Worm (Caenorhabditis elegans) whole organism, L2 larva: Measurements from ENCODE around the gene Y60A3A.21.

Experiments used
- C34F6.9 ChIP-seq: fragments of 150-350 bp; optimal IDR thresholded peaks from 2 replicates; lab custom pipeline; 2014; ENCODE audit warnings: missing biosample characterization, missing genetic modification characterization
- F13H6.1 ChIP-seq: sonication (generic microtip); optimal IDR thresholded peaks from 2 replicates; lab custom pipeline; 2016; ENCODE audit warnings: missing genetic modification characterization, missing compliant biosample characterization
- Y55F3AM.14 ChIP-seq: fragments of 200-800 bp; sonication (Bioruptor generic); optimal IDR thresholded peaks from 2 replicates; lab custom pipeline; 2018; ENCODE audit warnings: mild to moderate bottlenecking, missing genetic modification characterization, missing compliant biosample characterization
- ZK546.5 ChIP-seq: sonication (generic microtip); optimal IDR thresholded peaks from 2 replicates; lab custom pipeline; 2017; ENCODE audit warnings: missing biosample characterization, missing genetic modification characterization
- alr-1 ChIP-seq: fragments of 150-350 bp; optimal IDR thresholded peaks from 2 replicates; lab custom pipeline; 2014; ENCODE audit warnings: missing biosample characterization, missing genetic modification characterization
- aly-2 ChIP-seq: fragments of 150-350 bp; optimal IDR thresholded peaks from 2 replicates; lab custom pipeline; 2014; ENCODE audit warnings: missing biosample characterization, missing genetic modification characterization
- ama-1 ChIP-seq: fragments of 150-350 bp; optimal IDR thresholded peaks from 2 replicates; lab custom pipeline; 2018; ENCODE audit warnings: inconsistent platforms
- blmp-1 ChIP-seq: sonication (generic microtip); optimal IDR thresholded peaks from 2 replicates; lab custom pipeline; 2017; ENCODE audit warnings: missing genetic modification characterization, mild to moderate bottlenecking, missing compliant biosample characterization, antibody characterized with exemption, moderate library complexity; ENCODE audit not compliant: insufficient read depth
- ceh-16 ChIP-seq: fragments of 150-350 bp; optimal IDR thresholded peaks from 2 replicates; lab custom pipeline; 2014; ENCODE audit warnings: missing biosample characterization, missing genetic modification characterization
- ceh-82 ChIP-seq: fragments of 150-350 bp; optimal IDR thresholded peaks from 2 replicates; lab custom pipeline; 2014; ENCODE audit warnings: missing biosample characterization, missing genetic modification characterization
- crh-2 ChIP-seq: sonication (generic microtip); optimal IDR thresholded peaks from 2 replicates; lab custom pipeline; 2017; ENCODE audit warnings: missing biosample characterization, missing genetic modification characterization
- dmd-4 ChIP-seq: sonication (generic microtip); optimal IDR thresholded peaks from 2 replicates; lab custom pipeline; 2017; ENCODE audit warnings: missing biosample characterization, missing genetic modification characterization
- egl-27 ChIP-seq: sonication (generic microtip); optimal IDR thresholded peaks from 3 replicates; lab custom pipeline; 2017; ENCODE audit warnings: missing biosample characterization, missing genetic modification reagents, missing genetic modification characterization
- elt-3 ChIP-seq: sonication (generic microtip); optimal IDR thresholded peaks from 2 replicates; lab custom pipeline; 2017; ENCODE audit warnings: missing biosample characterization, missing genetic modification characterization
- fos-1 ChIP-seq: fragments of 150-350 bp; optimal IDR thresholded peaks from 2 replicates; lab custom pipeline; 2014; ENCODE audit warnings: missing biosample characterization, missing genetic modification characterization
- gmeb-1 ChIP-seq: fragments of 150-350 bp; optimal IDR thresholded peaks from 2 replicates; lab custom pipeline; 2014; ENCODE audit warnings: missing biosample characterization, missing genetic modification characterization
- lin-11 ChIP-seq: fragments of 150-350 bp; sonication (generic microtip); optimal IDR thresholded peaks from 2 replicates; lab custom pipeline; 2014; ENCODE audit warnings: missing biosample characterization, missing genetic modification characterization, inconsistent platforms, mixed read lengths
- lin-13 ChIP-seq: fragments of 150-350 bp; optimal IDR thresholded peaks from 2 replicates; lab custom pipeline; 2014; ENCODE audit warnings: missing biosample characterization, missing genetic modification reagents, missing genetic modification characterization
- lin-39 ChIP-seq: fragments of 150-350 bp; optimal IDR thresholded peaks from 2 replicates; lab custom pipeline; 2014; ENCODE audit warnings: missing biosample characterization, missing genetic modification reagents, missing genetic modification characterization
- lsy-2 ChIP-seq, 2 experiments: fragments of 150-350 bp in 1 of 2; sonication (generic microtip) in 1 of 2; optimal IDR thresholded peaks; 2 replicates each; lab custom pipeline; 2014 to 2017; ENCODE audit warnings: missing biosample characterization in 2 of 2, missing genetic modification characterization in 2 of 2
- mab-5 ChIP-seq: fragments of 150-350 bp; optimal IDR thresholded peaks from 2 replicates; lab custom pipeline; 2014; ENCODE audit warnings: missing biosample characterization, missing genetic modification characterization
- mbf-1 ChIP-seq: sonication (generic microtip); optimal IDR thresholded peaks from 2 replicates; lab custom pipeline; 2017; ENCODE audit warnings: missing biosample characterization, missing genetic modification characterization
- mdl-1 ChIP-seq, 2 experiments: fragments of 150-350 bp in 1 of 2; sonication (generic microtip) in 1 of 2; optimal IDR thresholded peaks; 2 replicates each; lab custom pipeline; 2017; ENCODE audit warnings: missing biosample characterization in 2 of 2, missing genetic modification characterization in 2 of 2
- nhr-10 ChIP-seq: sonication (generic microtip); optimal IDR thresholded peaks from 2 replicates; lab custom pipeline; 2017; ENCODE audit warnings: missing biosample characterization, missing genetic modification characterization
- nhr-11 ChIP-seq: fragments of 150-350 bp; optimal IDR thresholded peaks from 2 replicates; lab custom pipeline; 2014; ENCODE audit warnings: missing biosample characterization, missing genetic modification characterization
- nhr-129 ChIP-seq: fragments of 150-350 bp; optimal IDR thresholded peaks from 2 replicates; lab custom pipeline; 2014; ENCODE audit warnings: missing biosample characterization, missing genetic modification characterization
- nhr-237 ChIP-seq: fragments of 150-350 bp; optimal IDR thresholded peaks from 2 replicates; lab custom pipeline; 2014; ENCODE audit warnings: missing biosample characterization, missing genetic modification characterization
- nhr-25 ChIP-seq: fragments of 150-350 bp; sonication (generic microtip); optimal IDR thresholded peaks from 3 replicates; lab custom pipeline; 2014; ENCODE audit warnings: missing biosample characterization, missing genetic modification characterization
- nhr-6 ChIP-seq: fragments of 150-350 bp; optimal IDR thresholded peaks from 2 replicates; lab custom pipeline; 2014; ENCODE audit warnings: missing biosample characterization, missing genetic modification characterization
- nhr-77 ChIP-seq: fragments of 150-350 bp; optimal IDR thresholded peaks from 2 replicates; lab custom pipeline; 2014; ENCODE audit warnings: missing biosample characterization, missing genetic modification characterization
- peb-1 ChIP-seq: fragments of 150-350 bp; optimal IDR thresholded peaks from 2 replicates; lab custom pipeline; 2014; ENCODE audit warnings: missing biosample characterization, missing genetic modification characterization
- sem-4 ChIP-seq: fragments of 150-350 bp; optimal IDR thresholded peaks from 2 replicates; lab custom pipeline; 2014; ENCODE audit warnings: missing biosample characterization, missing genetic modification reagents, missing genetic modification characterization
- skn-1 ChIP-seq: sonication (generic microtip); optimal IDR thresholded peaks from 2 replicates; lab custom pipeline; 2017; ENCODE audit warnings: missing biosample characterization, missing genetic modification characterization
- sma-3 ChIP-seq: sonication (generic microtip); optimal IDR thresholded peaks from 2 replicates; lab custom pipeline; 2016; ENCODE audit warnings: missing genetic modification reagents, missing genetic modification characterization, missing compliant biosample characterization
- sma-9 ChIP-seq, 2 experiments: fragments of 150-350 bp in 1 of 2; sonication (generic microtip) in 1 of 2; optimal IDR thresholded peaks; 2 replicates each; lab custom pipeline; 2014 to 2016; ENCODE audit warnings: missing genetic modification characterization in 2 of 2, mild to moderate bottlenecking in 1 of 2, missing biosample characterization in 1 of 2, missing compliant biosample characterization in 1 of 2, missing genetic modification reagents in 1 of 2, moderate library complexity in 1 of 2
- snpc-4 ChIP-seq: fragments of 150-350 bp; optimal IDR thresholded peaks from 2 replicates; lab custom pipeline; 2014; ENCODE audit warnings: missing biosample characterization, missing genetic modification characterization
- unc-39 ChIP-seq: fragments of 150-350 bp; optimal IDR thresholded peaks from 2 replicates; lab custom pipeline; 2014; ENCODE audit warnings: missing biosample characterization, missing genetic modification characterization
- unc-55 ChIP-seq: fragments of 150-350 bp; sonication (generic microtip); optimal IDR thresholded peaks from 3 replicates; lab custom pipeline; 2014; ENCODE audit warnings: missing biosample characterization, missing genetic modification reagents, missing genetic modification characterization
- zag-1 ChIP-seq: fragments of 150-350 bp; optimal IDR thresholded peaks from 2 replicates; lab custom pipeline; 2014; ENCODE audit warnings: missing biosample characterization, missing genetic modification characterization
- ztf-1 ChIP-seq: fragments of 200-800 bp; sonication (Bioruptor generic); conservative IDR thresholded peaks from 2 replicates; pipeline ENCODE4 v1.3.6; 2022; ENCODE audit warnings: missing genetic modification characterization, missing compliant biosample characterization
- ztf-11 ChIP-seq: sonication (generic microtip); optimal IDR thresholded peaks from 2 replicates; lab custom pipeline; 2017; ENCODE audit warnings: missing biosample characterization, missing genetic modification characterization
- ztf-4 ChIP-seq: fragments of 150-350 bp; optimal IDR thresholded peaks from 2 replicates; lab custom pipeline; 2014; ENCODE audit warnings: missing biosample characterization, missing genetic modification characterization

Gene Y60A3A.21

DNA sequence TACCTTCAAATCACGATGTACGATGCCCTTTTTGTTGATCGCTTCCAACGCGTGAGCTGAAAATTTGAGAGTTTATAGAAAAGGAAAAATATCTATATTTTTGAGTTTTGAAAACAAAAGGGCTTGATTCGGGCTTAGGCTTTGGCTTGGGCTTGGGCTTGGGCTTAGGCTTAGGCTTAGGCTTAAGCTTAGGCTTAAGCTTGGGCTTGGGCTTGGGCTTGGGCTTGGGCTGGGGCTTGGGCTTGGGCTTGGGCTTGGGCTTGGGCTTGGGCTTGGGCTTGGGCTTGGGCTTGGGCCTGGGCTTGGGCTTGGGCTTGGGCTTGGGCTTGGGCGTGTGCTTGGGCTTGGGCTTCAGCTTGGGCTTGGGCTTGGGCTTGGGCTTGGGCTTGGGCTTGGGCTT lies 9.6 kb upstream of the Y60A3A.21 start:
- TF ChIP-seq nhr-129 (tag; lab: Kevin White, UChicago), result no peak
- no peak for TF ChIP-seq gmeb-1 (tag; lab: Kevin White, UChicago)
- TF ChIP-seq nhr-10 (tag; lab: Kevin White, UChicago), result no peak
- TF ChIP-seq snpc-4 (tag; lab: Kevin White, UChicago), result no peak
- no peak for TF ChIP-seq ztf-11 (tag; lab: Kevin White, UChicago)
- TF ChIP-seq fos-1 (tag; lab: Kevin White, UChicago), result no peak
- TF ChIP-seq sma-9 (GFP tag; optimal IDR thresholded peaks at IDR 0.05; lab: Kevin White, UChicago), result no peak
- TF ChIP-seq sma-9 (tag; optimal IDR thresholded peaks at IDR 0.05; lab: Kevin White, UChicago), result no peak
- TF ChIP-seq ama-1 (lab: Kevin White, UChicago), result no peak
- TF ChIP-seq, all 48 proteins: peak for 0

DNA sequence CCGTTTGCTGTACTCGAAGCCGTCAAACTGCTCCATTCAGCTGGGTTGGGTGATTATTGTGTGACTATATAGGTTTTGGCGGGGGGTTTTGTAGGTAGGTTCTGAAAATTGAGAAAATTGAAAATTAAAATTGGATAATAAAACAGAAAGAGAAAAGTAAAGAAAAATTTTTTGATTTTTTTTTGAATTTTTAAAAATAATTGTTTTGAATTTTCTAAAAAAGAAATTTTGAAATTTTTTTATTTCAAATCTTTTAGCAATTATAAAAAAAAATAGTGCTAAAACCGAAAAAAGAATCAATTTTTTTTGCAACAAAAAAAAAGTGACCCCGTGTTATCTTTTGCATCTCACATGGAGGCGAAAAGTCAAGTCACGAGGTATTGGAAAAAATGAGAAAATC lies 7.4 kb upstream of the Y60A3A.21 start, which contains the start of gene unc-51:
TSS of gene unc-51 (minus strand) at position 101 of the 400 bp plus-strand sequence.
- TF ChIP-seq gmeb-1 (tag; lab: Kevin White, UChicago) (peak; percentile 41), nhr-25 (tag; lab: Kevin White, UChicago) (peak; percentile 9), nhr-10 (tag; lab: Kevin White, UChicago) (no peak), zag-1 (tag; lab: Kevin White, UChicago) (no peak), crh-2 (peak; percentile 28)

- TF ChIP-seq alr-1 (tag; lab: Kevin White, UChicago) (no peak), crh-2 (peak; percentile 75), lsy-2 (tag; optimal IDR thresholded peaks at IDR 0.05; lab: Kevin White, UChicago) (peak; percentile 25 to 79), mbf-1 (no peak), aly-2 (tag; lab: Kevin White, UChicago) (no peak), blmp-1 (no peak), unc-55 (peak; percentile 82), fos-1 (tag; lab: Kevin White, UChicago) (peak; percentile 71), sma-3 (GFP tag; lab: Kevin White, UChicago) (peak; percentile 37), sma-9 (GFP tag; optimal IDR thresholded peaks at IDR 0.05; lab: Kevin White, UChicago) (peak; percentile 64), sma-9 (tag; optimal IDR thresholded peaks at IDR 0.05; lab: Kevin White, UChicago) (no peak), lin-11 (peak; percentile 26), nhr-25 (tag; lab: Kevin White, UChicago) (peak; percentile 2), lin-13 (GFP tag; lab: Kevin White, UChicago) (peak; percentile 75), zag-1 (tag; lab: Kevin White, UChicago) (peak; percentile 77), mab-5 (tag; lab: Kevin White, UChicago) (peak; percentile 71), nhr-129 (tag; lab: Kevin White, UChicago) (peak; percentile 87), elt-3 (tag; lab: Kevin White, UChicago) (no peak), skn-1 (tag; lab: Kevin White, UChicago) (no peak), nhr-237 (tag; lab: Kevin White, UChicago) (no peak), ceh-82 (tag; lab: Kevin White, UChicago) (no peak), lin-39 (tag; lab: Kevin White, UChicago) (no peak), Y55F3AM.14 (GFP tag; lab: Kevin White, UChicago) (peak; percentile 41), ZK546.5 (tag; lab: Kevin White, UChicago) (no peak), nhr-77 (tag; lab: Kevin White, UChicago) (no peak), dmd-4 (no peak), peb-1 (tag; lab: Kevin White, UChicago) (no peak), sem-4 (tag; lab: Kevin White, UChicago) (peak; percentile 73), unc-39 (tag; lab: Kevin White, UChicago) (no peak), nhr-11 (tag; lab: Kevin White, UChicago) (no peak), ceh-16 (tag; lab: Kevin White, UChicago) (no peak), ztf-1 (no peak), ztf-4 (tag; lab: Kevin White, UChicago) (peak; percentile 65), nhr-6 (tag; lab: Kevin White, UChicago) (peak; percentile 66), mdl-1 (tag; optimal IDR thresholded peaks at IDR 0.05; lab: Kevin White, UChicago) (peak; percentile 78 to 89), gmeb-1 (tag; lab: Kevin White, UChicago) (peak; percentile 52), F13H6.1 (peak; percentile 88), ama-1 (lab: Kevin White, UChicago) (peak; percentile 28), C34F6.9 (peak; percentile 89), snpc-4 (tag; lab: Kevin White, UChicago) (peak; percentile 55), egl-27 (peak; percentile 76)
Observed at ce11 chrV:20005724-20006132, 6.0 kb upstream of the Y60A3A.21 start.
